Worm (Caenorhabditis elegans): Measurements from ENCODE around the gene klp-19.

DNA sequence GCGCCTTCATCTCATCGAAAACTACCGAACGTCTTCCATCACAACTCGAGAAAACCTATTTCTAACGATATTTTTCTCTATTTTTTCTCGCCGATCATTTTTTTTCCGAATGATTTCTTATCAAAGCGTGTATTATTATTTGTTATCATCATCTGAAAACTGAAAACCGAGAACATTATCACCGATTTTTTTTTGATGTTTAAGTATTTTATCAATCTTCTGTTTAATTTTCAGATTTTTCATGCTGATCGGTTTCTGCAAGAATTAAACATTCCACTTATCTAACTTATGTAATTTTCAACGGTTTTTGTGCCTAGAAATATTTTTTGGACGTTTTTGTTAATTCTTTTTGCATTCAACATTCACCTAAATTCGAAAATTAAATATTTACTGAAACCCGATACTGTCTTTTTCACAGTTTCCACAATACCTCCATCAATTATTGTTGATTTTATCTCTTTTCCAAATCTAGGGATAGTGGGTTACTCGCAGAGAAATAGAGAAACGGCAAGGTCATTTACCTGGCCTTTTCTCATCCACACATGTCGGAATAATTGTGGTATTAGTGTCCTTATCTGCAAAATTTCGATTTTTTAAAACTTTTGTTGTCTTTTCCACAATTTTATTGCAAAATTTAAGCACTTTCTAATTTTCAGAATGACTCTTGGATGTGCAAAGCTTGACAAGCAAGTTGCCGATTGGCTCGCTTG, 8.2 kb downstream of the klp-19 start, which contains the start of gene pgm-2:
- no peak for TF ChIP-seq sptf-2 (GFP tag; optimal IDR thresholded peaks at IDR 0.05)
- no peak for TF ChIP-seq ceh-79 (tag; optimal IDR thresholded peaks at IDR 0.05)
- TF ChIP-seq dpl-1 (GFP tag; optimal IDR thresholded peaks at IDR 0.05): no peak
- no peak for TF ChIP-seq Y56A3A.18 (GFP tag; IDR thresholded peaks at IDR 0.05)
- TF ChIP-seq ama-1 (optimal IDR thresholded peaks at IDR 0.05): no peak
- no peak for TF ChIP-seq ama-1 (GFP tag; optimal IDR thresholded peaks at IDR 0.05)
- no peak for TF ChIP-seq snpc-4 (GFP tag; optimal IDR thresholded peaks at IDR 0.05)
- no peak for TF ChIP-seq snpc-4 (tag; optimal IDR thresholded peaks at IDR 0.05)
- no peak for TF ChIP-seq T07F8.4 (tag; optimal IDR thresholded peaks at IDR 0.05)
- no peak for TF ChIP-seq unc-130 (GFP tag; optimal IDR thresholded peaks at IDR 0.05)
- TF ChIP-seq C17E4.6 (GFP tag; IDR thresholded peaks at IDR 0.05): no peak
- no peak for TF ChIP-seq egl-18 (GFP tag; IDR thresholded peaks at IDR 0.05)
- no peak for TF ChIP-seq ztf-3 (GFP tag; optimal IDR thresholded peaks at IDR 0.05)
- no peak for TF ChIP-seq sea-2 (GFP tag; IDR thresholded peaks at IDR 0.05)
- TF ChIP-seq ztf-28 (GFP tag; IDR thresholded peaks at IDR 0.05): no peak

All from whole organism, young adult.